Worm (Caenorhabditis elegans): ENCODE data around the gene C08E8.10.

C08E8.10 gene

ce11 chrV:18339807-18340206 lies at the start of gene C08E8.10:
C08E8.10 (minus strand) TSS chrV:18339907.
- TF ChIP-seq ztf-1 (GFP tag; conservative IDR thresholded peaks at IDR 0.05) (no peak), lin-11 (tag; optimal IDR thresholded peaks at IDR 0.05) (no peak), dmd-4 (tag; optimal IDR thresholded peaks at IDR 0.05) (no peak), gmeb-1 (tag; optimal IDR thresholded peaks at IDR 0.05) (no peak), nhr-129 (tag; optimal IDR thresholded peaks at IDR 0.05) (no peak), nhr-23 (tag; optimal IDR thresholded peaks at IDR 0.05) (no peak), aly-2 (tag; optimal IDR thresholded peaks at IDR 0.05) (no peak), nhr-11 (tag; optimal IDR thresholded peaks at IDR 0.05) (no peak), unc-39 (tag; optimal IDR thresholded peaks at IDR 0.05) (no peak), snpc-4 (tag; optimal IDR thresholded peaks at IDR 0.05) (no peak), ceh-82 (tag; optimal IDR thresholded peaks at IDR 0.05) (no peak), lin-39 (tag; optimal IDR thresholded peaks at IDR 0.05) (no peak), lsy-2 (tag; optimal IDR thresholded peaks at IDR 0.05) (no peak)

ce11 chrV:18389046-18389445 lies 49.3 kb upstream of the C08E8.10 start, which contains the start of the genes Y51A2B.4 and Y51A2B.5:
Y51A2B.4 (minus strand) TSS chrV:18389146.
Y51A2B.5 (plus strand) TSS chrV:18389277.
- TF ChIP-seq alr-1 (tag; optimal IDR thresholded peaks at IDR 0.05): no peak

- no peak for TF ChIP-seq lin-13 (GFP tag; optimal IDR thresholded peaks at IDR 0.05)
- no peak for TF ChIP-seq mab-5 (tag; optimal IDR thresholded peaks at IDR 0.05)
- TF ChIP-seq unc-55 (GFP tag; optimal IDR thresholded peaks at IDR 0.05): no peak
- no peak for TF ChIP-seq crh-2 (tag; optimal IDR thresholded peaks at IDR 0.05)
- no peak for TF ChIP-seq nhr-25 (tag; optimal IDR thresholded peaks at IDR 0.05)
- no peak for TF ChIP-seq snpc-4 (tag; optimal IDR thresholded peaks at IDR 0.05)
- no peak for TF ChIP-seq elt-1 (tag; optimal IDR thresholded peaks at IDR 0.05)
- no peak for TF ChIP-seq F13H6.1 (tag; optimal IDR thresholded peaks at IDR 0.05)
- TF ChIP-seq peb-1 (tag; optimal IDR thresholded peaks at IDR 0.05): no peak
- no peak for TF ChIP-seq ZK546.5 (tag; optimal IDR thresholded peaks at IDR 0.05)
- TF ChIP-seq aly-2 (tag; optimal IDR thresholded peaks at IDR 0.05): no peak
- TF ChIP-seq nhr-129 (tag; optimal IDR thresholded peaks at IDR 0.05): no peak
- no peak for TF ChIP-seq dmd-4 (tag; optimal IDR thresholded peaks at IDR 0.05)
- TF ChIP-seq ztf-1 (GFP tag; conservative IDR thresholded peaks at IDR 0.05): no peak
- no peak for TF ChIP-seq C34F6.9 (tag; optimal IDR thresholded peaks at IDR 0.05)
Observed at ce11 chrV:18382590-18382989, 42.9 kb upstream of the C08E8.10 start, which contains the start of gene nhr-288. nhr-288 (minus strand) TSS chrV:18382690.

ce11 chrV:18378819-18379218 lies 39.1 kb upstream of the C08E8.10 start, which contains the start of gene Y51A2B.8:
Y51A2B.8 (plus strand) TSS chrV:18379119.
- no peak for TF ChIP-seq elt-1 (tag; optimal IDR thresholded peaks at IDR 0.05)
- TF ChIP-seq nhr-6 (tag; optimal IDR thresholded peaks at IDR 0.05): no peak
- no peak for TF ChIP-seq sem-4 (tag; optimal IDR thresholded peaks at IDR 0.05)
- no peak for TF ChIP-seq mbf-1 (tag; optimal IDR thresholded peaks at IDR 0.05)
- TF ChIP-seq elt-3 (tag; optimal IDR thresholded peaks at IDR 0.05): no peak
- no peak for TF ChIP-seq snpc-4 (tag; optimal IDR thresholded peaks at IDR 0.05)
- no peak for TF ChIP-seq nhr-23 (tag; optimal IDR thresholded peaks at IDR 0.05)
- no peak for TF ChIP-seq ztf-11 (tag; optimal IDR thresholded peaks at IDR 0.05)

- no peak for TF ChIP-seq egl-27 (tag; optimal IDR thresholded peaks at IDR 0.05)
Observed at ce11 chrV:18375551-18375950, 35.8 kb upstream of the C08E8.10 start.

ce11 chrV:18374194-18374593 lies 34.5 kb upstream of the C08E8.10 start, which contains the start of gene Y51A2B.2:
Y51A2B.2 (plus strand) TSS chrV:18374494.
- TF ChIP-seq nhr-23 (tag; optimal IDR thresholded peaks at IDR 0.05): no peak
- TF ChIP-seq egl-27 (tag; optimal IDR thresholded peaks at IDR 0.05): no peak
- no peak for TF ChIP-seq alr-1 (tag; optimal IDR thresholded peaks at IDR 0.05)
- TF ChIP-seq aly-2 (tag; optimal IDR thresholded peaks at IDR 0.05): no peak
- TF ChIP-seq crh-2 (tag; optimal IDR thresholded peaks at IDR 0.05): no peak
- TF ChIP-seq gmeb-1 (tag; optimal IDR thresholded peaks at IDR 0.05): no peak
- no peak for TF ChIP-seq unc-62 (GFP tag; optimal IDR thresholded peaks at IDR 0.05)
- no peak for TF ChIP-seq zag-1 (tag; optimal IDR thresholded peaks at IDR 0.05)
- TF ChIP-seq ztf-11 (tag; optimal IDR thresholded peaks at IDR 0.05): no peak
- TF ChIP-seq ama-1 (optimal IDR thresholded peaks at IDR 0.05): no peak
- no peak for TF ChIP-seq nhr-6 (tag; optimal IDR thresholded peaks at IDR 0.05)

Data from whole organism, L2 larva.